Worm (Caenorhabditis elegans) whole organism, young adult: ENCODE measurements around the gene F13C5.2.
A peak's percentile ranks its signal among the peaks of the same experiment; 100 is the strongest.

Experiments
- F37B4.10 ChIP-seq: fragments of 200-800 bp; sonication (Bioruptor generic); IDR thresholded peaks from 2 replicates; pipeline ENCODE4 v1.3.6; 2022; ENCODE audit warnings: missing genetic modification characterization, missing compliant biosample characterization
- F39B2.1 ChIP-seq: fragments of 200-800 bp; sonication (Bioruptor generic); IDR thresholded peaks from 2 replicates; pipeline ENCODE4 v1.3.6; 2022; ENCODE audit warnings: missing genetic modification reagents, missing genetic modification characterization, missing compliant biosample characterization
- F49E8.2 ChIP-seq: sonication (generic microtip); optimal IDR thresholded peaks from 3 replicates; lab custom pipeline; 2017; ENCODE audit warnings: missing genetic modification characterization, mild to moderate bottlenecking, missing compliant biosample characterization, antibody characterized with exemption, moderate library complexity; ENCODE audit not compliant: insufficient read depth
- K11D2.4 ChIP-seq: fragments of 200-800 bp; sonication (Bioruptor generic); IDR thresholded peaks from 2 replicates; pipeline ENCODE4 v1.3.6; 2022; ENCODE audit warnings: missing genetic modification reagents, missing genetic modification characterization, missing compliant biosample characterization
- T07F8.4 ChIP-seq: sonication (generic microtip); optimal IDR thresholded peaks from 2 replicates; lab custom pipeline; 2016; ENCODE audit warnings: mild to moderate bottlenecking, missing genetic modification characterization, moderate library complexity, missing compliant biosample characterization
- T26A5.8 ChIP-seq: sonication (generic microtip); optimal IDR thresholded peaks from 2 replicates; lab custom pipeline; 2016; ENCODE audit warnings: missing genetic modification characterization, missing compliant biosample characterization
- Y53G8AR.9 ChIP-seq: fragments of 200-800 bp; sonication (Bioruptor generic); conservative IDR thresholded peaks from 2 replicates; pipeline ENCODE4 v1.3.6; 2022; ENCODE audit warnings: missing genetic modification reagents, missing genetic modification characterization, missing compliant biosample characterization
- ama-1 ChIP-seq, 3 experiments: fragments of 150-350 bp in 1 of 3; sonication (generic microtip) in 2 of 3; optimal IDR thresholded peaks; 2 replicates each; lab custom pipeline; 2014 to 2018; ENCODE audit warnings: missing biosample characterization in 2 of 3, missing genetic modification characterization in 2 of 3, missing genetic modification reagents in 2 of 3
- athp-1 ChIP-seq: sonication (generic microtip); optimal IDR thresholded peaks from 2 replicates; lab custom pipeline; 2017; ENCODE audit warnings: mild to moderate bottlenecking, missing genetic modification characterization, missing compliant biosample characterization
- attf-5 ChIP-seq: fragments of 200-800 bp; sonication (Bioruptor generic); optimal IDR thresholded peaks from 2 replicates; lab custom pipeline; 2018; ENCODE audit warnings: mild to moderate bottlenecking, missing genetic modification characterization, missing compliant biosample characterization
- attf-6 ChIP-seq: fragments of 200-800 bp; sonication (Bioruptor generic); IDR thresholded peaks from 2 replicates; pipeline ENCODE4 v1.3.6; 2022; ENCODE audit warnings: missing genetic modification reagents, missing genetic modification characterization, missing compliant biosample characterization
- ceh-79 ChIP-seq: sonication (generic microtip); optimal IDR thresholded peaks from 2 replicates; lab custom pipeline; 2017; ENCODE audit warnings: mild to moderate bottlenecking, missing genetic modification characterization, missing compliant biosample characterization
- dox-1 ChIP-seq: fragments of 200-800 bp; sonication (Bioruptor generic); IDR thresholded peaks from 2 replicates; pipeline ENCODE4 v1.3.6; 2022; ENCODE audit warnings: missing genetic modification reagents, missing genetic modification characterization, missing compliant biosample characterization
- dpl-1 ChIP-seq: fragments of 150-350 bp; optimal IDR thresholded peaks from 2 replicates; lab custom pipeline; 2014; ENCODE audit warnings: missing biosample characterization, missing genetic modification reagents, missing genetic modification characterization
- egrh-3 ChIP-seq: fragments of 200-800 bp; sonication (Bioruptor generic); IDR thresholded peaks from 2 replicates; pipeline ENCODE4 v1.3.6; 2022; ENCODE audit warnings: missing genetic modification reagents, missing genetic modification characterization, missing compliant biosample characterization
- hmg-1.2 ChIP-seq: fragments of 200-800 bp; sonication (Bioruptor generic); IDR thresholded peaks from 2 replicates; pipeline ENCODE4 v1.3.6; 2022; ENCODE audit warnings: missing genetic modification reagents, missing genetic modification characterization, missing compliant biosample characterization
- lag-1 ChIP-seq: fragments of 200-800 bp; sonication (Bioruptor generic); IDR thresholded peaks from 2 replicates; pipeline ENCODE4 v1.3.6; 2022; ENCODE audit warnings: missing genetic modification reagents, missing genetic modification characterization, missing compliant biosample characterization
- let-607 ChIP-seq, 2 experiments: fragments of 200-800 bp in 1 of 2; sonication (Bioruptor generic) in 1 of 2; sonication (generic microtip) in 1 of 2; optimal IDR thresholded peaks; 2 replicates each; lab custom pipeline; 2016 to 2018; ENCODE audit warnings: mild to moderate bottlenecking in 2 of 2, missing compliant biosample characterization in 2 of 2, missing genetic modification characterization in 2 of 2, moderate library complexity in 2 of 2, missing genotype in 1 of 2
- lin-26 ChIP-seq: fragments of 200-800 bp; sonication (Bioruptor generic); IDR thresholded peaks from 2 replicates; pipeline ENCODE4 v1.3.6; 2022; ENCODE audit warnings: missing genetic modification reagents, missing genetic modification characterization, missing compliant biosample characterization
- lir-1 ChIP-seq: fragments of 200-800 bp; sonication (Bioruptor generic); conservative IDR thresholded peaks from 2 replicates; pipeline ENCODE4 v1.3.6; 2022; ENCODE audit warnings: missing genetic modification reagents, missing genetic modification characterization, missing compliant biosample characterization
- madf-6 ChIP-seq: fragments of 200-800 bp; sonication (Bioruptor generic); IDR thresholded peaks from 2 replicates; pipeline ENCODE4 v1.3.6; 2022; ENCODE audit warnings: missing genetic modification reagents, missing genetic modification characterization, missing compliant biosample characterization
- mxl-1 ChIP-seq: sonication (generic microtip); optimal IDR thresholded peaks from 2 replicates; lab custom pipeline; 2016; ENCODE audit warnings: missing genetic modification characterization, missing compliant biosample characterization
- nhr-80 ChIP-seq: sonication (generic microtip); optimal IDR thresholded peaks from 2 replicates; lab custom pipeline; 2016; ENCODE audit warnings: missing genetic modification characterization, missing compliant biosample characterization
- sea-2 ChIP-seq: fragments of 200-800 bp; sonication (Bioruptor generic); IDR thresholded peaks from 2 replicates; pipeline ENCODE4 v1.3.6; 2022; ENCODE audit warnings: missing genetic modification characterization, missing compliant biosample characterization
- snpc-1.3 ChIP-seq: sonication (generic microtip); optimal IDR thresholded peaks from 2 replicates; lab custom pipeline; 2017; ENCODE audit warnings: missing genetic modification characterization, mild to moderate bottlenecking, missing compliant biosample characterization, antibody characterized with exemption, moderate library complexity, missing genotype, missing genetic modification reagents; ENCODE audit not compliant: insufficient read depth
- snpc-4 ChIP-seq, 5 experiments: fragments of 150-350 bp in 1 of 5; sonication (generic microtip) in 4 of 5; optimal IDR thresholded peaks; 2 replicates each; lab custom pipeline; 2014 to 2018; ENCODE audit warnings: missing genetic modification characterization in 5 of 5, missing biosample characterization in 3 of 5, antibody characterized with exemption in 2 of 5, mild to moderate bottlenecking in 2 of 5, missing compliant biosample characterization in 2 of 5, missing genotype in 2 of 5, moderate library complexity in 2 of 5, missing genetic modification reagents in 1 of 5
- zfh-2 ChIP-seq: fragments of 200-800 bp; sonication (Bioruptor generic); conservative IDR thresholded peaks from 2 replicates; pipeline ENCODE4 v1.3.6; 2022; ENCODE audit warnings: missing genetic modification reagents, missing genetic modification characterization, missing compliant biosample characterization
- ztf-18 ChIP-seq: sonication (generic microtip); optimal IDR thresholded peaks from 2 replicates; lab custom pipeline; 2016; ENCODE audit warnings: missing genotype, mild to moderate bottlenecking, missing genetic modification characterization, missing compliant biosample characterization
- ztf-26 ChIP-seq: sonication (generic microtip); optimal IDR thresholded peaks from 2 replicates; lab custom pipeline; 2017; ENCODE audit warnings: missing genetic modification characterization, missing compliant biosample characterization

The F13C5.2 gene

ce11 chrX:593910-594447 lies at the start of gene F13C5.2:
TSS of gene F13C5.2 (plus strand) at chrX:593960.
- TF ChIP-seq ztf-26 (tag; lab: Kevin White, UChicago) (no peak), egrh-3 (GFP tag; lab: Robert Waterston, UW) (peak; percentile 91), F37B4.10 (no peak), madf-6 (GFP tag; lab: Robert Waterston, UW) (peak; percentile 11; the same call in 1 of the 2 replicates), F49E8.2 (no peak), attf-6 (GFP tag; lab: Robert Waterston, UW) (no peak), zfh-2 (GFP tag; lab: Robert Waterston, UW) (peak; percentile 86)

ce11 chrX:551175-551729 lies 42.5 kb upstream of the F13C5.2 start, which contains the start of gene F57C12.2:
TSS of gene F57C12.2 (minus strand) at chrX:551392.
- TF ChIP-seq dpl-1, result no peak
- no peak for TF ChIP-seq snpc-4 (GFP tag; optimal IDR thresholded peaks at IDR 0.05; lab: Kevin White, UChicago)
- TF ChIP-seq snpc-4 (tag; optimal IDR thresholded peaks at IDR 0.05; lab: Kevin White, UChicago), result peak in 1 of 4 experiments; percentile 39
- TF ChIP-seq T07F8.4 (tag; lab: Kevin White, UChicago), result no peak
- TF ChIP-seq, all 124 proteins: peak for 1

DNA sequence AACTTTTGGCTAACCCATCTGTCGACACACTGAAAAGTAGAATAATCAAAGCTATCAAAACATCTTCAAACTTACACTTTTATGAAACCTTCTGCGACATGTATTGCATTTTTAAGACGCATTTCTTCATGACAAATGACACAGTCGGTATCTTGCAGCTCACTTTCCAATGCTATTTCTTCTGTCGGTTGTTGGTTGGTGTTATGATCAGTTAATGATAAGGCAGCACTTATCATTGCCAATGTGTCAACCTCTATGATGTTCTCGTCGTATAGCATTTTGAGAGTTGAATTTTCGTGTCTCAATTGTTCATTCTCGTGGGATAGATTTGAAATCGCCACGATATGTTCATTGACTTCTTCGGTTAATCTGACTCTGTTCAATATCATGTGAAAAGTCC lies 40.3 kb upstream of the F13C5.2 start:
- TF ChIP-seq nhr-80 (tag; lab: Kevin White, UChicago) (peak; percentile 76), dox-1 (GFP tag; lab: Robert Waterston, UW) (0 out of 2 replicates have a peak, but pooled peaks have one; percentile 24), K11D2.4 (GFP tag; lab: Robert Waterston, UW) (no peak)

ce11 chrX:553875-554274 lies 39.9 kb upstream of the F13C5.2 start, which contains the start of gene F57C12.6:
TSS of gene F57C12.6 (minus strand) at chrX:553975.
- TF ChIP-seq lin-26 (GFP tag; lab: Robert Waterston, UW) (no peak), hmg-1.2 (GFP tag; lab: Robert Waterston, UW) (no peak), mxl-1 (tag; lab: Kevin White, UChicago) (no peak), attf-5 (GFP tag; lab: Kevin White, UChicago) (no peak), ceh-79 (tag; lab: Kevin White, UChicago) (no peak), snpc-1.3 (tag; lab: Kevin White, UChicago) (no peak), T07F8.4 (tag; lab: Kevin White, UChicago) (no peak), sea-2 (no peak), lir-1 (GFP tag; lab: Robert Waterston, UW) (no peak), ama-1 (optimal IDR thresholded peaks at IDR 0.05; lab: Kevin White, UChicago) (no peak), ama-1 (GFP tag; optimal IDR thresholded peaks at IDR 0.05; lab: Kevin White, UChicago) (no peak), athp-1 (no peak), T26A5.8 (tag; lab: Kevin White, UChicago) (no peak), ztf-18 (no peak), lag-1 (GFP tag; lab: Robert Waterston, UW) (no peak), F39B2.1 (GFP tag; lab: Robert Waterston, UW) (no peak)

ce11 chrX:555043-555791 lies 38.5 kb upstream of the F13C5.2 start:
- TF ChIP-seq let-607 (tag; optimal IDR thresholded peaks at IDR 0.05; lab: Kevin White, UChicago), result no peak
- peak; percentile 60 for TF ChIP-seq nhr-80 (tag; lab: Kevin White, UChicago)
- no peak for TF ChIP-seq Y53G8AR.9
